Fruit fly (Drosophila melanogaster): Measurements from ENCODE around the gene zfh1.

Gene zfh1

dm6 chr3R:30766922-30767504 is 1.3 kb downstream of the zfh1 start (continued):
- peak; percentile 31 for TF ChIP-seq HHEX (GFP tag; optimal IDR thresholded peaks at IDR 0.05)
- TF ChIP-seq lab (GFP tag; optimal IDR thresholded peaks at IDR 0.05) = peak; percentile 3
- TF ChIP-seq inv (GFP tag; IDR thresholded peaks at IDR 0.05; ENCODE audit: partially characterized antibody) = no peak
- TF ChIP-seq CG9609 (GFP tag; optimal IDR thresholded peaks at IDR 0.05) = peak; percentile 2
- TF ChIP-seq CG12219 (GFP tag; optimal IDR thresholded peaks at IDR 0.05) = peak; percentile 4
- TF ChIP-seq CG15601 (tag; optimal IDR thresholded peaks at IDR 0.05) = peak; percentile 41
- no peak for TF ChIP-seq CG6175 (GFP tag; IDR thresholded peaks at IDR 0.05)
- TF ChIP-seq Side (GFP tag; optimal IDR thresholded peaks at IDR 0.05) = peak; percentile 31
- TF ChIP-seq abd-A (tag; optimal IDR thresholded peaks at IDR 0.05) = peak; percentile 86
- peak; percentile 10 for TF ChIP-seq CG17568 (GFP tag; optimal IDR thresholded peaks at IDR 0.05)
- TF ChIP-seq CG14710 (tag; optimal IDR thresholded peaks at IDR 0.05) = peak; percentile 15
- peak; percentile 31 for TF ChIP-seq CG8089 (GFP tag; optimal IDR thresholded peaks at IDR 0.05)
- no peak for TF ChIP-seq ab (GFP tag; optimal IDR thresholded peaks at IDR 0.05)
- peak; percentile 1 for TF ChIP-seq CG10654 (GFP tag; optimal IDR thresholded peaks at IDR 0.05)
- no peak for TF ChIP-seq CG6254 (GFP tag; optimal IDR thresholded peaks at IDR 0.05)
- peak; percentile 13 for TF ChIP-seq Spps (tag; optimal IDR thresholded peaks at IDR 0.05)
- TF ChIP-seq pita (GFP tag; optimal IDR thresholded peaks at IDR 0.05) = no peak
- TF ChIP-seq CG6683 (GFP tag; optimal IDR thresholded peaks at IDR 0.05) = no peak
- TF ChIP-seq Rx (GFP tag; IDR thresholded peaks at IDR 0.05) = no peak
- no peak for TF ChIP-seq NfI (GFP tag; optimal IDR thresholded peaks at IDR 0.05)
- no peak for TF ChIP-seq esg (GFP tag; conservative IDR thresholded peaks at IDR 0.05)
- 0 out of 2 replicates have a peak, but pooled peaks have one; percentile 13 for TF ChIP-seq CG31441 (GFP tag; IDR thresholded peaks at IDR 0.05)
- peak; percentile 48 for TF ChIP-seq D (optimal IDR thresholded peaks at IDR 0.05)
- peak; percentile 32 for TF ChIP-seq D (GFP tag; optimal IDR thresholded peaks at IDR 0.05)
- peak in 1 of 2 experiments; percentile 23 for TF ChIP-seq bsh (GFP tag; optimal IDR thresholded peaks at IDR 0.05)
- no peak for TF ChIP-seq Scr (GFP tag; IDR thresholded peaks at IDR 0.05; ENCODE audit: partially characterized antibody)
- peak; percentile 2 for TF ChIP-seq CG10979 (tag; optimal IDR thresholded peaks at IDR 0.05)
- TF ChIP-seq ara (GFP tag; IDR thresholded peaks at IDR 0.05) = no peak
- TF ChIP-seq Kr (GFP tag; optimal IDR thresholded peaks at IDR 0.05) = peak; percentile 40
- peak; percentile 27 for TF ChIP-seq CG7987 (GFP tag; optimal IDR thresholded peaks at IDR 0.05)
- no peak for TF ChIP-seq CG15269 (tag; optimal IDR thresholded peaks at IDR 0.05)
- no peak for TF ChIP-seq CG13624 (GFP tag; optimal IDR thresholded peaks at IDR 0.05)
- TF ChIP-seq trem (tag; optimal IDR thresholded peaks at IDR 0.05) = peak; percentile 2
- no peak for TF ChIP-seq rib (GFP tag; IDR thresholded peaks at IDR 0.05)
- peak; percentile 27 for TF ChIP-seq CG1233 (GFP tag; optimal IDR thresholded peaks at IDR 0.05)
- TF ChIP-seq usp (GFP tag; optimal IDR thresholded peaks at IDR 0.05) = no peak
- TF ChIP-seq fd64A (GFP tag; optimal IDR thresholded peaks at IDR 0.05) = peak; percentile 50
- TF ChIP-seq CG12071 (GFP tag; optimal IDR thresholded peaks at IDR 0.05) = peak; percentile 41
- peak; percentile 26 for TF ChIP-seq CG30431 (GFP tag; optimal IDR thresholded peaks at IDR 0.05)
- TF ChIP-seq Lhr (GFP tag; optimal IDR thresholded peaks at IDR 0.05) = no peak
- peak; percentile 10 for TF ChIP-seq caup (GFP tag; optimal IDR thresholded peaks at IDR 0.05; ENCODE audit: severe bottlenecking)
- no peak for TF ChIP-seq CG9797 (GFP tag; optimal IDR thresholded peaks at IDR 0.05)
- TF ChIP-seq gcm (GFP tag; optimal IDR thresholded peaks at IDR 0.05) = no peak
- no peak for TF ChIP-seq CG8290 (GFP tag; optimal IDR thresholded peaks at IDR 0.05)
- peak in 1 of 2 experiments; percentile 10 for TF ChIP-seq CG8290 (tag; optimal IDR thresholded peaks at IDR 0.05)
- TF ChIP-seq tll (GFP tag; optimal IDR thresholded peaks at IDR 0.05) = peak in 1 of 2 experiments; percentile 70
- TF ChIP-seq CG2202 (tag; optimal IDR thresholded peaks at IDR 0.05) = peak; percentile 55
- no peak for TF ChIP-seq CG1792 (GFP tag; optimal IDR thresholded peaks at IDR 0.05)
- TF ChIP-seq CG30403 (GFP tag; optimal IDR thresholded peaks at IDR 0.05) = no peak
